Fruit fly (Drosophila melanogaster) whole organism, larva: ENCODE measurements around the gene Kr-h1.

Experiments
- noc ChIP-seq: fragments of 200-800 bp; sonication (Bioruptor generic); optimal IDR thresholded peaks from 3 replicates; lab custom pipeline; 2019; ENCODE audit warnings: missing biosample characterization, mild to moderate bottlenecking, missing genetic modification characterization, moderate library complexity

Gene Kr-h1

DNA sequence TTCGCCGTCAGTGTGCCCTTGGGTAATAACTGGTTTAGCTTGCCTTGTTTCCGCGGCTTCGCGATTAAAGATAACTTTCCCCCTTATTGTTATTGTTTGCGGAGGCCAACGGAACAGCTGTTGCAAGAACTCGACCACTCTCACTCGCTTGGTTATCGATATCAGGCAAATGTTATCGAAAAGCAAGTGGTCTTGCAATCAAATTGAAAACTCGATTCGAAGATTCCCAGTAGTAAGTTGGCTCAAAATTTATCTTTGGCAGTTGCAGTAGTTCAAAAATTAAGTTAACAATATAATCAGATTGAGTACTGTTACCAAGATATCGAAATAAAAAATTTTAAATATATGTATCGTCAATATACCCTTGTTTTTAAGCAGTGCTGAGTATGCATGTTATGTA, 16.6 kb upstream of the Kr-h1 start, which contains the start of the genes Fbw5 and CG9147:
Fbw5 (minus strand) TSS at position 131 of the 400 bp plus-strand sequence.
CG9147 (plus strand) TSS at position 175 of the 400 bp plus-strand sequence.
- TF ChIP-seq noc (tag; lab: Kevin White, UChicago), result peak; percentile 99

DNA sequence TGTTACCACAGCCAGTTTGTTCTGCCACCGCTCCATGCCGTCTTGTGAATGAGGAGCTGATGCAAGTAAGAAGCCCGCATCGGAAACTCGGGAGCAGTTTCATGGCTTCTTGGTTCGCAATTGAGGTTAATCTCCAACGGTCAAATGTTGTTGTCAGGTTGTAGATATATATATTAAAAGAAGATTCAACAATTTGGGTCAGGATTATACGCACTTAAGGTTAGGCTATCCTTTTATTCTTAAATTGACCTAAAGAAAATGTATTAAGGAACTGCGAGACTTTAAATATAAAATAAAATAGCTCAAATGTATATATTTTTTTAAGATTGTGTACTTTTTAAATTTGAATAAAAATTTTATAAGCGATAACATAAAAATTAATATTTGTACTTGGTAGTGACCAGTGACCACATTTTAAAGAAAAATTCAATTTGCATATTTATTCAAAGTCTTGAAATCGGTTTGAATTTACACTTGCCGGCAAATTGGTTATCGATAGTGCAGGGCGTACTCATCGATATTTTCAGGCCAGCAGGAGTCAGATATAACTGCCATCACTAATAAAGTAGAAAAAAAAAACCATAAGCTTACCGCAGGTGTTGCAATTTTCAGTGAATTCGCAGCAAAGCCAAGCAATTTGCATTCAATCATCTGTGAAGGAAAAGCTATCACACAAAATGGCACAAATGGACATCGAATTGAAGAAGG, 13.7 kb upstream of the Kr-h1 start, which contains the start of the genes CG9150 and Pfdn1:
CG9150 (minus strand) TSS at position 51 of the 708 bp plus-strand sequence.
Pfdn1 (plus strand) TSS at position 536 of the 708 bp plus-strand sequence.
- TF ChIP-seq noc (tag; lab: Kevin White, UChicago), result no peak

DNA sequence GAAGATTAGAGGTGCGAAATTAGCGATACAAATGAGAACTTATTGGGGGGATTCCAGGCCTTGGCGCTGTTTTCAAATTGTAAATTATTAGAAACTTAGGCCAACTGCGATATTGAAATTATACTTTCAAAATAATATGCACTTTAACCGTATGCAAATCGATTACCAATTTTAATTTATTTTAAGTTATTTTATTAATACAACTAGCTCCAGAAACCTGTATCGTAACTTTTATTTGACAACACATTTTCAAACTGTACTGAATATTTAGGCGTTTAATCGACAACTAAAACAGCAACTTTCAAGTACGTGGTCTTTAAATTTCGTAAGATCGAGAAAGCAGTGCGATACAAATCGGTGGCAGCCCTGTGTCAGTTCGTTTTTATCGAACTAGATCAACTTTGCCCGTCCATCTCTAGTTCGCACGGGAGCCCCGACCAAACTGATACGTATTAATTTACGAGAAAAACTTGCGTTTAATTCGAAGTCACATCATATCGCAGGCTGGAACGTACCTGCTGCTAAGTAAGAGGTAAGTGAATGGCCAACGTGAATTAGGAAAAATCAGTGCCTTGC, 11.7 kb upstream of the Kr-h1 start, which contains the start of the genes CG9154 and Kr-h2:
CG9154 (minus strand) TSS at position 31 of the 576 bp plus-strand sequence.
Kr-h2 (plus strand) TSS at position 335 of the 576 bp plus-strand sequence.
- TF ChIP-seq noc (tag; lab: Kevin White, UChicago), result no peak

DNA sequence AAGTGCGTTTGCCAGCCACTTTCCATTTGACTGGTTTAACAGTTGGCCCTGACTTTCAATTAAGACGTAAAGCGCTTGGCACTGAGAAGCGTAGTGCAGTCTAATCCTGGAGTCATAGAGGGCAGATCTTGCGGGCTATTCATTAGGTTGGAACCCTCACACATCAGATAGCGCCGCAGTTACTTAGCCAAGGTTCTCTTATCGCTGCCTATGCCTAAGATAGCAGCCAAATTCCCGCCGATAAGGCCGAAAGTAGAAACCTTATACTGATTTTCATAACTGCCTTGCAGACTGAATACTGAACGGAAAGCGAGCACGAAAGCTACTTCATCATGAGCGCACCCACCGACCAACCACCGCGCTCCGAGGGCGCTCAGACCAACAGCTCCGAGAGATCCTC, 10.3 kb upstream of the Kr-h1 start:
- no peak for TF ChIP-seq noc (tag; lab: Kevin White, UChicago)

DNA sequence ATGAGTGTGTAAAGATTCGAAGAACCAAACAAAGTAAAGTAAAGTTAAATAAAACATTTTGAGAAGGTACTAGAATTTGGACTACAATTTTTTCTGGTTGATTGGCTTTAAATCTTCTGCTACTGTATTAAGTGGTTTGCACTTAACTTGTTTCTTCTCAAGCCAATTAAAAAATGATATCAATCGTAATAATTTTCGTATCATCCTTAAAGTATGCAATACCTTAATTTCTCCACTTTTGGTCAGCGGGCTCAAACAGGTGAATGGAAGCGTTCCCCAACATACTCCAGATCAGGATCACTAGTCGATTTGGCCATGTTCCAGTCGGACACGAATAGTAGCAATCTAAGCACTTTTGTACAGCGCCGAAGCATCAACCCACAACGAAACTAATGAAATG, 8.5 kb upstream of the Kr-h1 start:
- TF ChIP-seq noc (tag; lab: Kevin White, UChicago), result no peak

DNA sequence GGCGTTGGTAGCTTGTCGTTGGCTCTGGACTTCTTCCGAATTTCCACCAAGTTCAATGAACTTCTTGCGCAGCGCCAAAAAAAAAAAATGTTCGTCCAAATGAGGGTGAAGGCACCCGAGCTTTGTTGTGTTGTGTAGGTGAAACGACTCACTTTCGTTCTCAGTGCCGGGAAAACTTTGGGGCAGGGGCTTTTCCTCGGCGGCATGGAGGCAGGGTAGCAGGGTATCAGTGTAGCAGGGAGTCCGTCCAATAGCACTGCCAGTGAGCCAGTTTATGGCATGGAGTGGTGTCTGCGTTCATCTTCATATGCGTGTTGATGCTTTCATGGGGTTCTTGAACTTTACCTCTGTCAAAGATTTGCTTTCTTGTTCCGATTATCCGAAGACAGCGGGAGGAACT, 8.1 kb upstream of the Kr-h1 start:
- no peak for TF ChIP-seq noc (tag; lab: Kevin White, UChicago)

DNA sequence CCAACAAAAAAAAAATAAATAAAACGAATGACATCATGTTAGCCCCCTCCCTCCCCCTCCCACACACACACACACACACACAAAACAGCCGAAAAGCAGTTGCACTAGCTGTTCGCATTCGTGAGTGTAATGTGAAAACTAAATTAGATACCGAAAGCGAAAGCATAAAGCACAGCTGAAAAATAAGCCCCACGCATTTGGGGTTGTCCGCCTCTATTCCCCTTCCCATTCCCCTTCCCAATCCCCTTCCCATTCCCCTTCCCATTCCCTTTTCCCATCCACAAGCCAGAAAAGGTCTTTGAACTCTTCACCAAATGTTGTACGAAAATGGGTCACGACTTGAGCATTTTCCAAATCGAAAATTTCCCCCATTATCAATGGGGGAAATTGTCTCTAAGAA, 7.1 kb upstream of the Kr-h1 start:
- TF ChIP-seq noc (tag; lab: Kevin White, UChicago), result no peak

DNA sequence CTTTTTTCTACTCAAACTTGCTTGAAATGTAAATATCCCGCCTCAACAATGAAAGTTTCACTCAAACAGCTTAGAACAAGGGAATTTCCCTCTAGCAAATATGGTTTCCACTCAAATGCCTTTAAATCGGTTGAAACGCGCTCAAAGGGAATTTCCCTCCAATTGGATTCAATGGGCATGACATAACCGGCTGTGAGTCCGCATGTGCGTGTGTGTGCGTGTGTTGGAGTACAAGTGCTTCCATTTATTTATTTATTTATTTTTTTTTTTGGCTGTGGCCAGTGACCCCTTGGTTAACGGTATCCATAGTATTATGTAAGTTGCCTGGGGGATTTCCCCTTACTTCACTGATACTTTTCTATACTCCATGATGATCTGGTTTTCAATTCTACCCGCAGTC, 6.3 kb upstream of the Kr-h1 start:
- TF ChIP-seq noc (tag; lab: Kevin White, UChicago), result no peak

DNA sequence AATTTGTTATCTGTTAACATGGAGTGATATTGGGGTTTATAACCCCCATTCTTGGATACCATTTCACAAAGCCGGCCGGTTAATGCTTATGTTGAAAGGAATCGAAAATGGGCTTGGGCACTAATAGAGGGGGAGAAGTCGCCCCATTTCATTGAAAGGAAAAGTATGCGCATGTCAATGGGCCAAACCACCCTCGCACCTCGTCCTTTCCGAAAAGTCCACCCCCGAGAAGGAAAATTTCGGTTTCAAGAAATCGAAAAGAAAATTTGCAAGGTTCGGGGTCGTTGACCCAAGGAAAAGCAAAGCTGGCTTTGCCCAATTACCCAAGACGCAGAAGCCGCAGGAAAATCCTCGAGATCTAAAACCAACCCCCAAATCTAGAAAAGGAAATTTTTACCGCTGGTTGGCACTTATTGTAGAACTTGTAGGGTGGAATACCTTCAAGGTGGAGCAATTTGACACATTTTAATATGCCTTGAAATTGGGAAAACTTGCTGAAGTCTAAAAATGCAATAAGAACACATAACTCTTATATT, 5.5 kb upstream of the Kr-h1 start:
- TF ChIP-seq noc (tag; lab: Kevin White, UChicago), result no peak

DNA sequence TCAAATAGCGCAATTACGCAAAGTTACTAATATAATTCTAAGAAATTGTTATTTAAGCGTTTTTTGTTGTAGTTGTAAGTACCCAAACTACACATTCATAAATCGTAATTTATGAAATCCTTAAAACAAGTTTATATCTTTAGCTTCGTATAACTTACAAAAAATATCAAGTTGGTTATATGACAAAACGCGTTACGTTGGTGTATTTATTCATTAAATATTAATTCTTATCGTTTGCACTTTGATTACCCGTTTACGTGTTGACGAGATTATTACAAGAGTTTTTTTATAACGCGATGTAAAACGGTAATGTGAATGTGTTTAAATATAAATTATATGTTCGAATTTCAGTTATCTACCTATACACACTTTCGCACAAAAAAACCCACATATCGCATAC, 4.8 kb upstream of the Kr-h1 start:
- no peak for TF ChIP-seq noc (tag; lab: Kevin White, UChicago)

DNA sequence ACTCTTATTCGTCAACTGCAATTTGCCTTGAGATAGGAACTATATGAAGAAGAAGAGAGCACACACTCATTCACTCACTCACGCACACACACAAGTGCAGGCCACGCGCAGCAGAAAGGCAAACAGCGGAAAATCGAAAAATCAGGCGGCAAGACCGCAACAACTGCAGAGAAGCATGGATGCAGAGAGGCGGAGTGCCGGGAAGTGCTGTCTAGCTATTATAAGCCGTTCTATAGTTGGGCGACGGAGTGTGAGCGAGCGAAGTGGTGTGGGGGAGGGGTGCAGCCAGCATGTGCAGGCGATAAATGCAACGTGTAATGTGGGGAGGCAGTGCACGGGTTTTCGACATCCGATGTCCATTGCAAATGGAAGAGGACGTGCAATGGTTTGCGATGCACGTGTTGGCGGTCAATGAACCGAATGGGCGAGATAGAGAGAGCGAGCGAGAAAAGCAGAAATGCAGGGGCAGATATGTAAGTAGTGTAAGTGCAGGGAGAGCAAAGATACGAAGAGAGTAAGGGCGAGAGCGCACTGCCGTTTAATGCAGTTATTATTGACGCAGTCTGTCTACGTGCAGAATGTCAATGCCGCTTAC, 3.5 kb upstream of the Kr-h1 start:
- TF ChIP-seq noc (tag; lab: Kevin White, UChicago), result no peak

DNA sequence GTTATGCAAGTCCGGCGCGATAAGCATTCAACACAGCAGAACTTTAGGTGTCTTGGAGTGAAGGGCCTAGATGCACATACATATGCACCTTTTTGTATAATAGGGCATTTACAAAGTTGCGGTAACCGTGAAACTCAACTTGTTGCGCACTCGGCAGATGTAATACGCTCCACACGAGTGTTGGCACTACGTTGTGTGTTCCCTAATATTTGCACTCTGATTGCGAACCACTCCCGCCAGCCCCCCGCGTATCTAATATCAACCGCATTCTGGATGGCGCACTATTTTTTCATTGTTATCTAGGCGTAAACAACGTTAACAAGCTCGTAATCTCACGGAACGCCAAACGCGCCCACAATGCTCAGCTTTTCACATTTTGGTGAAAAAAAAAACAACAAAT, 2.1 kb upstream of the Kr-h1 start:
- TF ChIP-seq noc (tag; lab: Kevin White, UChicago), result no peak

DNA sequence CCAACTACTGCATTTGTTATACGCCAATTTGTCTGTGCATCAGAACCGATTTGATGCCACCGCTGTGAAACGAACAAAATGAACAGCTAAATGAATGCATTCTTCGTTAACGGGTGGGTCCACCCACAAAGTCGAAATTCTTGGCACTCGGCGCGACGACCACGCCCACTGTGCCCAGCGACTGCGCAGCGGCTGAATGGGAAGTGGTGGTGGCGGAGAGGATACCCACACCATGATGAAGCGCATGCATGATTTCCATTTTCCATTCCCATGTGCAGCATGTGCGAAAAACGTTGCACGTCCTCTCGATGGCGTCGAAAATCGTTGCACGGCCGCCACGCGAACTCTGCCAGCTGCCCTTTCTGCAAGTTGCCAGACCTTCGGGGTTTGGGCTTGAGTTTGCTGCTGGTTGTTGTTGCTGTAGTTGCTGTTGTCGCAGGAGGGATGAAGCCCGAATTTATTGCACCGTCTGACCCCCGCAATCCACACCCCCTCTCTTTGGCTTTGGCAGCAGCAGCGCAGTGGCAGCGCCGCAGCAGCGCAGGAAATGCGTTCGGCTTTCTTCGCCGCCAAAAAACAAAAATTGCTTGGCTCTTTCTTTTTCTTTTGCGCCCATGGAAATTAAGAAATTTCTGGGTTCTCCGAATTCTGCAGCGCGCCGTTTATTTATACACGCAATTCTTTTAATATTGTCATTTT, 1.1 kb upstream of the Kr-h1 start:
- no peak for TF ChIP-seq noc (tag; lab: Kevin White, UChicago)

DNA sequence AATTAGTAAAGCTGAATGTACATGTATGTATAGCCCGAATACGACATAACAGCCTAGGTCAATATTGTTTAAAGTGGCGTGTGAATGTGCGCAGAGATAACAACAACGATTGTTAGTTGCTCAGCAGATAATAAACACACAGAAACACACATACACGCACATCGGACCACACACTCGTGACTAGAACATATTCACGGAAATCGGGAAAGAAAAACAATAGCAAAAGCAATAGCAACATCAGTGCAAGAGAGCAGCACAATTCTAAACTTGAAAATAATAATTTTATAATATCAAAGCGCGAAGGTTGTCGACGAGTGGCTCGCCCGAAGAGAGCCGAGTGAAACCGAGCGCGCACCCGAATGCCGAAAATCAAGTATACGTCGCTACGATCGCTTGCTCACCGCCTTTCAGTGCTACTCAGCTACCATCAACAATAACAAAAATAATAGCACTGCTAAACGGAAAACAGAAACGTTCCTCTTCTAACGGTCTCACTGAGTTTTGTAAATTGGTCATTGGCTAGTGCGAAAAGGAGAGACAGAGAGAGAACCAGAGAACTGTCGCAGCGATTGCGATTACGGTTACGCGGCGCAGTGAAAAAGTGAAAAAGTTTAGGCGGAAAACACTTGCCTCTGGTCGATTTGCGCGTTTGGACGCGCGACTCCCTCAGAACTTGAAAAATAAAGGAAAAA, 679 bp downstream of the Kr-h1 start:
- TF ChIP-seq noc (tag; lab: Kevin White, UChicago), result peak; percentile 54

DNA sequence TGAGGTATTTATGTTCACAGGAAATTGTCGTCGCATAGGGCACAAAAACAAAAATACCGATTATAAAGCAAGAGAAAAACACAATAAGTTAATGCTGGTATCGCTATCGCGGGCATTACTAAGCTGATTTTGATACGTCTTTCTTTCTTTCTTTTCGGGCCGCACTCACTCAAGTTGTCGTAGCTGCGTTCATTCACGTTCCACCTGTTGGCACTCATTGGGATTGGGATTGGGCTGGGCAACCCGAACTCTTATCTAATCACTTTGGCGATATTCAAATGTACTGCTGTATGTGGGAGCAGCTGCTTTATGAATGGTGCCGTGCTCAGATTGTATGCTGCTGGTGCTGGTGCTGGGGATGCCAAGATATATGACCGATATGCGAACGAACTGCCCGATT, 2.3 kb downstream of the Kr-h1 start:
- no peak for TF ChIP-seq noc (tag; lab: Kevin White, UChicago)
